Worm (Caenorhabditis elegans) whole organism, L2 larva: ENCODE results near the gene srx-12.
A peak's percentile ranks its signal among the peaks of the same experiment; 100 is the strongest.

Experiments
- C34F6.9 ChIP-seq: fragments of 150-350 bp; optimal IDR thresholded peaks from 2 replicates; lab custom pipeline; 2014; ENCODE audit warnings: missing biosample characterization, missing genetic modification characterization
- Y55F3AM.14 ChIP-seq: fragments of 200-800 bp; sonication (Bioruptor generic); optimal IDR thresholded peaks from 2 replicates; lab custom pipeline; 2018; ENCODE audit warnings: mild to moderate bottlenecking, missing genetic modification characterization, missing compliant biosample characterization
- ZK546.5 ChIP-seq: sonication (generic microtip); optimal IDR thresholded peaks from 2 replicates; lab custom pipeline; 2017; ENCODE audit warnings: missing biosample characterization, missing genetic modification characterization
- alr-1 ChIP-seq: fragments of 150-350 bp; optimal IDR thresholded peaks from 2 replicates; lab custom pipeline; 2014; ENCODE audit warnings: missing biosample characterization, missing genetic modification characterization
- blmp-1 ChIP-seq: sonication (generic microtip); optimal IDR thresholded peaks from 2 replicates; lab custom pipeline; 2017; ENCODE audit warnings: missing genetic modification characterization, mild to moderate bottlenecking, missing compliant biosample characterization, antibody characterized with exemption, moderate library complexity; ENCODE audit not compliant: insufficient read depth
- ceh-16 ChIP-seq: fragments of 150-350 bp; optimal IDR thresholded peaks from 2 replicates; lab custom pipeline; 2014; ENCODE audit warnings: missing biosample characterization, missing genetic modification characterization
- ceh-82 ChIP-seq: fragments of 150-350 bp; optimal IDR thresholded peaks from 2 replicates; lab custom pipeline; 2014; ENCODE audit warnings: missing biosample characterization, missing genetic modification characterization
- crh-2 ChIP-seq: sonication (generic microtip); optimal IDR thresholded peaks from 2 replicates; lab custom pipeline; 2017; ENCODE audit warnings: missing biosample characterization, missing genetic modification characterization
- egl-27 ChIP-seq: sonication (generic microtip); optimal IDR thresholded peaks from 3 replicates; lab custom pipeline; 2017; ENCODE audit warnings: missing biosample characterization, missing genetic modification reagents, missing genetic modification characterization
- elt-3 ChIP-seq: sonication (generic microtip); optimal IDR thresholded peaks from 2 replicates; lab custom pipeline; 2017; ENCODE audit warnings: missing biosample characterization, missing genetic modification characterization
- fos-1 ChIP-seq: fragments of 150-350 bp; optimal IDR thresholded peaks from 2 replicates; lab custom pipeline; 2014; ENCODE audit warnings: missing biosample characterization, missing genetic modification characterization
- gmeb-1 ChIP-seq: fragments of 150-350 bp; optimal IDR thresholded peaks from 2 replicates; lab custom pipeline; 2014; ENCODE audit warnings: missing biosample characterization, missing genetic modification characterization
- lin-13 ChIP-seq: fragments of 150-350 bp; optimal IDR thresholded peaks from 2 replicates; lab custom pipeline; 2014; ENCODE audit warnings: missing biosample characterization, missing genetic modification reagents, missing genetic modification characterization
- lin-39 ChIP-seq: fragments of 150-350 bp; optimal IDR thresholded peaks from 2 replicates; lab custom pipeline; 2014; ENCODE audit warnings: missing biosample characterization, missing genetic modification reagents, missing genetic modification characterization
- lsy-2 ChIP-seq, 2 experiments: fragments of 150-350 bp in 1 of 2; sonication (generic microtip) in 1 of 2; optimal IDR thresholded peaks; 2 replicates each; lab custom pipeline; 2014 to 2017; ENCODE audit warnings: missing biosample characterization in 2 of 2, missing genetic modification characterization in 2 of 2
- mab-5 ChIP-seq: fragments of 150-350 bp; optimal IDR thresholded peaks from 2 replicates; lab custom pipeline; 2014; ENCODE audit warnings: missing biosample characterization, missing genetic modification characterization
- mdl-1 ChIP-seq, 2 experiments: fragments of 150-350 bp in 1 of 2; sonication (generic microtip) in 1 of 2; optimal IDR thresholded peaks; 2 replicates each; lab custom pipeline; 2017; ENCODE audit warnings: missing biosample characterization in 2 of 2, missing genetic modification characterization in 2 of 2
- nhr-10 ChIP-seq: sonication (generic microtip); optimal IDR thresholded peaks from 2 replicates; lab custom pipeline; 2017; ENCODE audit warnings: missing biosample characterization, missing genetic modification characterization
- nhr-129 ChIP-seq: fragments of 150-350 bp; optimal IDR thresholded peaks from 2 replicates; lab custom pipeline; 2014; ENCODE audit warnings: missing biosample characterization, missing genetic modification characterization
- nhr-21 ChIP-seq: fragments of 150-350 bp; optimal IDR thresholded peaks from 2 replicates; lab custom pipeline; 2014; ENCODE audit warnings: missing biosample characterization, missing genetic modification characterization
- nhr-23 ChIP-seq: fragments of 150-350 bp; optimal IDR thresholded peaks from 2 replicates; lab custom pipeline; 2014; ENCODE audit warnings: missing biosample characterization, missing genetic modification reagents, missing genetic modification characterization
- nhr-237 ChIP-seq: fragments of 150-350 bp; optimal IDR thresholded peaks from 2 replicates; lab custom pipeline; 2014; ENCODE audit warnings: missing biosample characterization, missing genetic modification characterization
- nhr-25 ChIP-seq: fragments of 150-350 bp; sonication (generic microtip); optimal IDR thresholded peaks from 3 replicates; lab custom pipeline; 2014; ENCODE audit warnings: missing biosample characterization, missing genetic modification characterization
- nhr-6 ChIP-seq: fragments of 150-350 bp; optimal IDR thresholded peaks from 2 replicates; lab custom pipeline; 2014; ENCODE audit warnings: missing biosample characterization, missing genetic modification characterization
- nhr-77 ChIP-seq: fragments of 150-350 bp; optimal IDR thresholded peaks from 2 replicates; lab custom pipeline; 2014; ENCODE audit warnings: missing biosample characterization, missing genetic modification characterization
- peb-1 ChIP-seq: fragments of 150-350 bp; optimal IDR thresholded peaks from 2 replicates; lab custom pipeline; 2014; ENCODE audit warnings: missing biosample characterization, missing genetic modification characterization
- sem-4 ChIP-seq: fragments of 150-350 bp; optimal IDR thresholded peaks from 2 replicates; lab custom pipeline; 2014; ENCODE audit warnings: missing biosample characterization, missing genetic modification reagents, missing genetic modification characterization
- sma-3 ChIP-seq: sonication (generic microtip); optimal IDR thresholded peaks from 2 replicates; lab custom pipeline; 2016; ENCODE audit warnings: missing genetic modification reagents, missing genetic modification characterization, missing compliant biosample characterization
- sma-9 ChIP-seq, 2 experiments: fragments of 150-350 bp in 1 of 2; sonication (generic microtip) in 1 of 2; optimal IDR thresholded peaks; 2 replicates each; lab custom pipeline; 2014 to 2016; ENCODE audit warnings: missing genetic modification characterization in 2 of 2, mild to moderate bottlenecking in 1 of 2, missing biosample characterization in 1 of 2, missing compliant biosample characterization in 1 of 2, missing genetic modification reagents in 1 of 2, moderate library complexity in 1 of 2
- snpc-4 ChIP-seq: fragments of 150-350 bp; optimal IDR thresholded peaks from 2 replicates; lab custom pipeline; 2014; ENCODE audit warnings: missing biosample characterization, missing genetic modification characterization
- unc-39 ChIP-seq: fragments of 150-350 bp; optimal IDR thresholded peaks from 2 replicates; lab custom pipeline; 2014; ENCODE audit warnings: missing biosample characterization, missing genetic modification characterization
- unc-55 ChIP-seq: fragments of 150-350 bp; sonication (generic microtip); optimal IDR thresholded peaks from 3 replicates; lab custom pipeline; 2014; ENCODE audit warnings: missing biosample characterization, missing genetic modification reagents, missing genetic modification characterization
- unc-62 ChIP-seq: fragments of 150-350 bp; optimal IDR thresholded peaks from 2 replicates; lab custom pipeline; 2014; ENCODE audit warnings: missing biosample characterization, missing genetic modification reagents, missing genetic modification characterization
- ztf-11 ChIP-seq: sonication (generic microtip); optimal IDR thresholded peaks from 2 replicates; lab custom pipeline; 2017; ENCODE audit warnings: missing biosample characterization, missing genetic modification characterization
- ztf-4 ChIP-seq: fragments of 150-350 bp; optimal IDR thresholded peaks from 2 replicates; lab custom pipeline; 2014; ENCODE audit warnings: missing biosample characterization, missing genetic modification characterization

srx-12 gene

DNA sequence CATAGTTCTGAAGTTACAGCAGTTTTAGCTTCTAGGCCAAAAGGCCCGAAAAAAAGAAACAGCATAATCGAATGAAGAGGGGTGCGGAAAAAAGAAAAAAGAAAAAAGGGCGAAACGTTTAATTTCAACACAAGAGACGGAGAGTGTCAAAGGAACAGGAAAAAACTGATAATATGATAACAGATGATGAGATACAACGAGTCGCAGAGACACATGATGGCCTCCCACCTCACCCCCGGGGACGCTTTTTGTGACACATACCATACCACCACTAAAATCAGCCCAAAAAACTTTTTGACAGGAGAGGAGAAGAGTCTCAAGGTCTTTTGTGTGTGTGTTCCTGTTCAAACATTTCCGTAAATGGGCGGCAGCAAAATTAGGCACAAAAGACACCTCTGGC lies 10.7 kb upstream of the srx-12 start:
- peak; percentile 5 for TF ChIP-seq C34F6.9 (tag; lab: Kevin White, UChicago)
- TF ChIP-seq fos-1 (tag; lab: Kevin White, UChicago), result peak; percentile 92
- peak; percentile 19 for TF ChIP-seq nhr-25 (tag; lab: Kevin White, UChicago)
- TF ChIP-seq gmeb-1 (tag; lab: Kevin White, UChicago), result peak; percentile 20
- no peak for TF ChIP-seq mdl-1 (tag; optimal IDR thresholded peaks at IDR 0.05; lab: Kevin White, UChicago)
- peak; percentile 3 for TF ChIP-seq sma-9 (GFP tag; optimal IDR thresholded peaks at IDR 0.05; lab: Kevin White, UChicago)
- TF ChIP-seq sma-9 (tag; optimal IDR thresholded peaks at IDR 0.05; lab: Kevin White, UChicago), result no peak
- TF ChIP-seq alr-1 (tag; lab: Kevin White, UChicago), result no peak
- no peak for TF ChIP-seq snpc-4 (tag; lab: Kevin White, UChicago)
- peak; percentile 52 for TF ChIP-seq crh-2 (tag; lab: Kevin White, UChicago)
- TF ChIP-seq Y55F3AM.14 (GFP tag; lab: Kevin White, UChicago), result no peak
- TF ChIP-seq lin-13 (GFP tag; lab: Kevin White, UChicago), result no peak
- no peak for TF ChIP-seq blmp-1 (tag; lab: Kevin White, UChicago)
- no peak for TF ChIP-seq nhr-23
- TF ChIP-seq ztf-4, result no peak
- no peak for TF ChIP-seq unc-55

ce11 chrIV:1038516-1038915 lies 7.3 kb upstream of the srx-12 start:
- TF ChIP-seq crh-2 (tag; lab: Kevin White, UChicago) (no peak), nhr-6 (tag; lab: Kevin White, UChicago) (no peak), sma-3 (GFP tag; lab: Kevin White, UChicago) (no peak), peb-1 (tag; lab: Kevin White, UChicago) (no peak), nhr-21 (tag; lab: Kevin White, UChicago) (no peak), sem-4 (tag; lab: Kevin White, UChicago) (no peak), nhr-77 (tag; lab: Kevin White, UChicago) (no peak), ztf-11 (tag; lab: Kevin White, UChicago) (no peak), elt-3 (tag; lab: Kevin White, UChicago) (no peak), nhr-25 (tag; lab: Kevin White, UChicago) (no peak), nhr-237 (tag; lab: Kevin White, UChicago) (no peak)
- TF ChIP-seq, all 48 proteins: peak for 0

- TF ChIP-seq unc-39 (no peak), nhr-237 (tag; lab: Kevin White, UChicago) (no peak), crh-2 (tag; lab: Kevin White, UChicago) (no peak), sma-9 (GFP tag; optimal IDR thresholded peaks at IDR 0.05; lab: Kevin White, UChicago) (no peak), sma-9 (tag; optimal IDR thresholded peaks at IDR 0.05; lab: Kevin White, UChicago) (no peak), ceh-82 (tag; lab: Kevin White, UChicago) (no peak), nhr-10 (tag; lab: Kevin White, UChicago) (no peak), mab-5 (no peak), lsy-2 (tag; optimal IDR thresholded peaks at IDR 0.05; lab: Kevin White, UChicago) (no peak), ceh-16 (no peak), nhr-23 (no peak), alr-1 (tag; lab: Kevin White, UChicago) (no peak), ZK546.5 (tag; lab: Kevin White, UChicago) (no peak), unc-62 (GFP tag; lab: Kevin White, UChicago) (no peak), unc-55 (no peak)
- TF ChIP-seq, all 48 proteins: peak for 0
These were observed 5.2 kb upstream of the srx-12 start for ce11 chrIV:1040537-1040936.

DNA sequence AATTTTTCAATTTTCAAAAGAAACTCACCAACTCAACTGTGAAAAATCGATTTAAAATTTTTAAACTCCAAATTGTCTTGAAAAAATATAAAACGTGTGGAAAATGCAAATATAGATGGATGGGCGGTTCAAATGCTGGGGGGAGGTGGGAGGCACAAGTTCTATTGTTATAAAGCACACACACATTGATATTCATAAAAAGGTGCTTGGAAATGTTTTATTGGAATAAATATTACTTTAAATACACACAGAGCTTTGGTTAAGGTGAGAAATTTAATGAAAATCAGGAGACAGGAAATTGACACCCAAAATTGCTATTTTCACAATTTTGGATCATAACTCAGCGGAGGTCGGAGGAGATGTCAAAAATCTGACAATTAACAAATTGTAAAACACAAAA lies 1.5 kb upstream of the srx-12 start, which contains the start of gene Y55F3AM.11:
Gene Y55F3AM.11, minus strand, starts transcription at position 101 of the 400 bp plus-strand sequence.
- no peak for TF ChIP-seq nhr-23
- no peak for TF ChIP-seq mab-5
- TF ChIP-seq egl-27, result no peak
- no peak for TF ChIP-seq ceh-82 (tag; lab: Kevin White, UChicago)
- no peak for TF ChIP-seq gmeb-1 (tag; lab: Kevin White, UChicago)
- TF ChIP-seq elt-3 (tag; lab: Kevin White, UChicago), result no peak
- TF ChIP-seq fos-1 (tag; lab: Kevin White, UChicago), result no peak
- no peak for TF ChIP-seq nhr-129 (tag; lab: Kevin White, UChicago)
- TF ChIP-seq nhr-25 (tag; lab: Kevin White, UChicago), result no peak
- TF ChIP-seq lin-39 (tag; lab: Kevin White, UChicago), result no peak
- TF ChIP-seq, all 48 proteins: peak for 0
